Worm (Caenorhabditis elegans) whole organism, L4 larva: ENCODE data around the gene C24D10.4.

ENCODE experiments used
- ceh-20 ChIP-seq: fragments of 200-800 bp; sonication (Bioruptor generic); IDR thresholded peaks from 2 replicates; pipeline ENCODE4 v1.3.6; 2022; ENCODE audit warnings: missing genetic modification reagents, missing genetic modification characterization, missing compliant biosample characterization
- zag-1 ChIP-seq: fragments of 150-350 bp; optimal IDR thresholded peaks from 2 replicates; lab custom pipeline; 2014; ENCODE audit warnings: missing biosample characterization, missing genetic modification characterization

DNA sequence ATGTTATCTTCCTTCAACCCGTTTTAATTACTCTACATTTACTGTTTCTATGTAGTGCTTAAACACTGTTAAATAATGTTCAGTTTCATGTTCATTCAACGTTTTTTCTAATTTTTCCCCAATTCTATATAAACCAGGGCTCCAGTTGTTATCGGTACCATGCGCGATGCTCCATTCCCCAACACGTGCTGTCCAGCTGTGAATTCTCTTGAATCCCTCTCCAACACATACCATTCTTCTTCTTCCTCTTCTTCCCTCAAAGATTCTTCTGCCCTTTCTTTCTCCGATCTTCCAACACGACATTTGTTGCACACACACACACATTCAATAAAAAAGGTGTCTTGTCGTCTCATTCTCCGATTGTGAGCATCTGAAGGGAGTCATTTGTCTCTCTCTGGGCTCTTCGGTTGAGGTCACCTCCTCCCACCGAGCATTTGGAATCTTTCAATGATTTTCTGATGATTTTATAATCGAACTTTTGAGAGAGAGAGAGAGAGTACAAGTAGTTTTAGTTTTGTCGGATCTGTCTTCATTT lies 11.7 kb downstream of the C24D10.4 start:
- TF ChIP-seq ceh-20 (GFP tag; lab: Robert Waterston, UW) (no peak), zag-1 (tag; lab: Kevin White, UChicago) (no peak)
